Fruit fly (Drosophila melanogaster): ENCODE results near the gene Ptip.
A peak's percentile ranks its signal among the peaks of the same experiment; 100 is the strongest.

Ptip gene

DNA sequence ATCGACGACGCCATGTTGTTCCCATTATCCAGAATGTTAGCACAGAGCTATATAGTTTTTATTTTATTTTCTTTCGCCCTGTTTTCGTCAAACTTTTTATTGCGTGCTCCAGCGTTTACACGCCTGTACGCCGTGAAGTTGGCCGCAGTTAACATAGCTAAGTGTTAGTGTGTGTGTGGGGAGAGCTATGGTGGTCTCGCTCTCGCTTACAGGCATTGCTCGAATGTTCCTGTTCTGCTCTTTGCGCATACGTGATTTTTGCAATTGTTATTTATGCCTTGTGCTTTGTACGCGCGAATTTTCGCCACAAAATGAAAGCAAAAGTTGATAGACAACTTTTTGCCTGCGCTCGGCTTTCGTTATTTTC, 24.9 kb downstream of the Ptip start (continued):
- TF ChIP-seq Deaf1 (tag; optimal IDR thresholded peaks at IDR 0.05) = peak; percentile 23
- peak; percentile 66 for TF ChIP-seq CG10543 (GFP tag; optimal IDR thresholded peaks at IDR 0.05)
- TF ChIP-seq p53 (GFP tag; optimal IDR thresholded peaks at IDR 0.05) = peak; percentile 24
- TF ChIP-seq CG34224 (GFP tag; IDR thresholded peaks at IDR 0.05; ENCODE audit: partially characterized antibody) = peak; percentile 46; the same call in 2 of the 3 replicates
- TF ChIP-seq aop (GFP tag; IDR thresholded peaks at IDR 0.05) = no peak
- TF ChIP-seq CG2120 (GFP tag; optimal IDR thresholded peaks at IDR 0.05) = no peak
- no peak for TF ChIP-seq CG7271 (tag; optimal IDR thresholded peaks at IDR 0.05)
- 0 out of 3 replicates have a peak, but pooled peaks have one; percentile 54 for TF ChIP-seq CG17361 (GFP tag; IDR thresholded peaks at IDR 0.05)
- TF ChIP-seq stwl (tag; optimal IDR thresholded peaks at IDR 0.05) = peak; percentile 16
- TF ChIP-seq Drgx (GFP tag; IDR thresholded peaks at IDR 0.05) = peak; percentile 37; the same call in 1 of the 2 replicates
- no peak for TF ChIP-seq CG14014 (GFP tag; IDR thresholded peaks at IDR 0.05)
- TF ChIP-seq hb (GFP tag; IDR thresholded peaks at IDR 0.05; ENCODE audit: partially characterized antibody) = no peak
- peak; percentile 52 for TF ChIP-seq Rfx (GFP tag; IDR thresholded peaks at IDR 0.05)
- TF ChIP-seq CG9876 (GFP tag; optimal IDR thresholded peaks at IDR 0.05) = no peak
- peak; percentile 9; the same call in 1 of the 2 replicates for TF ChIP-seq seq (GFP tag; IDR thresholded peaks at IDR 0.05)
- TF ChIP-seq CG17385 (GFP tag; optimal IDR thresholded peaks at IDR 0.05) = peak; percentile 64
- TF ChIP-seq peb (GFP tag; IDR thresholded peaks at IDR 0.05) = no peak
- TF ChIP-seq Med (GFP tag) = peak; percentile 83
- TF ChIP-seq Fer3 (tag; optimal IDR thresholded peaks at IDR 0.05) = no peak
- TF ChIP-seq Nf-YA (GFP tag; IDR thresholded peaks at IDR 0.05) = no peak; the same call in 1 of the 2 replicates
- no peak for TF ChIP-seq bigmax (GFP tag; optimal IDR thresholded peaks at IDR 0.05)
- peak; percentile 21 for TF ChIP-seq trem (tag; optimal IDR thresholded peaks at IDR 0.05)
- TF ChIP-seq MESR4 (GFP tag; optimal IDR thresholded peaks at IDR 0.05) = peak; percentile 37
- 0 out of 2 replicates have a peak, but pooled peaks have one; percentile 44 for TF ChIP-seq Bgb (GFP tag; IDR thresholded peaks at IDR 0.05; ENCODE audit: partially characterized antibody)
- TF ChIP-seq CG11560 (tag; IDR thresholded peaks at IDR 0.05) = no peak
- TF ChIP-seq CG3995 (GFP tag; optimal IDR thresholded peaks at IDR 0.05) = peak; percentile 82
- TF ChIP-seq CG1024 (GFP tag; IDR thresholded peaks at IDR 0.05) = peak; percentile 51
- peak; percentile 15 for TF ChIP-seq Max (GFP tag; optimal IDR thresholded peaks at IDR 0.05)
- TF ChIP-seq CG14965 (GFP tag; optimal IDR thresholded peaks at IDR 0.05; ENCODE audit: borderline replicate concordance) = no peak
- TF ChIP-seq CG14050 (GFP tag; IDR thresholded peaks at IDR 0.05) = no peak
- peak; percentile 82 for TF ChIP-seq ci (GFP tag; IDR thresholded peaks at IDR 0.05)
- no peak for TF ChIP-seq h (optimal IDR thresholded peaks at IDR 0.05)
- peak; percentile 21 for TF ChIP-seq cwo (GFP tag; optimal IDR thresholded peaks at IDR 0.05)
- TF ChIP-seq CG13287 (GFP tag; IDR thresholded peaks at IDR 0.05; ENCODE audit: partially characterized antibody) = peak; percentile 33; the same call in 1 of the 2 replicates
- peak; percentile 17 for TF ChIP-seq CG2116 (GFP tag; optimal IDR thresholded peaks at IDR 0.05)
- no peak for TF ChIP-seq Jarid2 (GFP tag; optimal IDR thresholded peaks at IDR 0.05)
- no peak for TF ChIP-seq Hr78 (GFP tag; optimal IDR thresholded peaks at IDR 0.05)
- TF ChIP-seq cg (GFP tag; optimal IDR thresholded peaks at IDR 0.05) = peak; percentile 91
- no peak for TF ChIP-seq dan (GFP tag; IDR thresholded peaks at IDR 0.05)
- no peak for TF ChIP-seq Hr3 (GFP tag; optimal IDR thresholded peaks at IDR 0.05)
- no peak; the same call in 2 of the 3 replicates for TF ChIP-seq B-H1 (GFP tag; IDR thresholded peaks at IDR 0.05)
- no peak for TF ChIP-seq CG14667 (GFP tag; IDR thresholded peaks at IDR 0.05)
- TF ChIP-seq CG18476 (GFP tag; optimal IDR thresholded peaks at IDR 0.05) = no peak
- TF ChIP-seq Blimp-1 (GFP tag; optimal IDR thresholded peaks at IDR 0.05) = peak; percentile 30
- TF ChIP-seq kni (GFP tag; optimal IDR thresholded peaks at IDR 0.05) = no peak
- TF ChIP-seq sim (GFP tag; IDR thresholded peaks at IDR 0.05) = no peak
- no peak for TF ChIP-seq wor (GFP tag; IDR thresholded peaks at IDR 0.05)
- peak; percentile 16 for TF ChIP-seq CG17568 (GFP tag; optimal IDR thresholded peaks at IDR 0.05)
- peak; percentile 37; the same call in 1 of the 2 replicates for TF ChIP-seq vvl (GFP tag; IDR thresholded peaks at IDR 0.05)
- 0 out of 3 replicates have a peak, but pooled peaks have one; percentile 34 for TF ChIP-seq CG11456 (GFP tag; IDR thresholded peaks at IDR 0.05)
- TF ChIP-seq tin (GFP tag; optimal IDR thresholded peaks at IDR 0.05) = no peak
